Fruit fly (Drosophila melanogaster) whole organism, wandering third instar larva: Measurements from ENCODE around the gene CG14302.
A peak's percentile ranks its signal among the peaks of the same experiment; 100 is the strongest.

Source experiments
- Abd-B ChIP-seq: fragments of >200 bp; optimal IDR thresholded peaks from 2 replicates; lab custom pipeline; 2017; ENCODE audit warnings: missing biosample characterization, missing genetic modification characterization
- CG9705 ChIP-seq: fragments of 200-800 bp; sonication (Bioruptor generic); optimal IDR thresholded peaks from 2 replicates; lab custom pipeline; 2018; ENCODE audit warnings: missing biosample characterization, mild to moderate bottlenecking, missing genetic modification characterization
- CrebA ChIP-seq: fragments of 200-800 bp; sonication (Bioruptor generic); optimal IDR thresholded peaks from 2 replicates; lab custom pipeline; 2016; ENCODE audit warnings: missing biosample characterization, mild to moderate bottlenecking, missing genetic modification characterization, borderline replicate concordance
- Dfd ChIP-seq: fragments of >200 bp; optimal IDR thresholded peaks from 2 replicates; lab custom pipeline; 2017; ENCODE audit warnings: missing biosample characterization, missing genetic modification characterization
- Dif ChIP-seq: fragments of 200-275, 200-300 bp; sonication (Bioruptor generic); optimal IDR thresholded peaks from 2 replicates; lab custom pipeline; 2018; ENCODE audit warnings: missing biosample characterization, missing genetic modification characterization; ENCODE audit not compliant: partially characterized antibody
- GATAd ChIP-seq: sonication (Bioruptor generic); optimal IDR thresholded peaks from 2 replicates; lab custom pipeline; 2016; ENCODE audit warnings: missing biosample characterization, missing genetic modification characterization
- HLH106 ChIP-seq: fragments of 200-800 bp; optimal IDR thresholded peaks from 3 replicates; lab custom pipeline; 2019; ENCODE audit warnings: missing biosample characterization, mild to moderate bottlenecking, missing genetic modification characterization, moderate library complexity
- Hnf4 ChIP-seq: fragments of 200-800 bp; sonication (Bioruptor generic); optimal IDR thresholded peaks from 2 replicates; lab custom pipeline; 2016; ENCODE audit warnings: missing biosample characterization, mild to moderate bottlenecking, missing genetic modification characterization
- Hr78 ChIP-seq: fragments of >200 bp; optimal IDR thresholded peaks from 2 replicates; lab custom pipeline; 2017; ENCODE audit warnings: missing biosample characterization, missing genetic modification characterization
- Hr83 ChIP-seq: fragments of 200-300 bp; sonication (Bioruptor generic); optimal IDR thresholded peaks from 2 replicates; lab custom pipeline; 2016; ENCODE audit warnings: missing biosample characterization, mild to moderate bottlenecking, missing genetic modification characterization, moderate library complexity; ENCODE audit not compliant: poor library complexity, severe bottlenecking
- Jra ChIP-seq: sonication (Bioruptor generic); optimal IDR thresholded peaks from 2 replicates; lab custom pipeline; 2016; ENCODE audit warnings: missing biosample characterization, missing genetic modification characterization
- Mio ChIP-seq: sonication (Bioruptor generic); optimal IDR thresholded peaks from 2 replicates; lab custom pipeline; 2016; ENCODE audit warnings: missing biosample characterization, missing genetic modification characterization
- Myc ChIP-seq: fragments of >200 bp; optimal IDR thresholded peaks from 2 replicates; lab custom pipeline; 2017
- N ChIP-seq: fragments of >200 bp; optimal IDR thresholded peaks from 2 replicates; lab custom pipeline; 2018; ENCODE audit warnings: missing biosample characterization, missing external identifiers, missing genetic modification characterization
- OdsH ChIP-seq: fragments of 200-800 bp; sonication (Bioruptor generic); optimal IDR thresholded peaks from 2 replicates; lab custom pipeline; 2016; ENCODE audit warnings: missing biosample characterization, mild to moderate bottlenecking, missing genetic modification characterization
- Rel ChIP-seq, 2 experiments: fragments of 200-800 bp; sonication (Bioruptor generic) in 1 of 2; optimal IDR thresholded peaks; 2 replicates in 1 of 2; 3 replicates in 1 of 2; lab custom pipeline; 2016 to 2019; ENCODE audit warnings: mild to moderate bottlenecking in 2 of 2, missing biosample characterization in 2 of 2, missing genetic modification characterization in 2 of 2, moderate library complexity in 1 of 2
- Sp1 ChIP-seq: fragments of 200-800 bp; sonication (Bioruptor generic); optimal IDR thresholded peaks from 3 replicates; lab custom pipeline; 2019; ENCODE audit warnings: missing biosample characterization, mild to moderate bottlenecking, missing genetic modification characterization, moderate library complexity
- Vsx2 ChIP-seq: fragments of 200-300, 225-300 bp; sonication (Bioruptor generic); optimal IDR thresholded peaks from 2 replicates; lab custom pipeline; 2018; ENCODE audit warnings: missing biosample characterization, missing genetic modification characterization; ENCODE audit not compliant: partially characterized antibody
- br ChIP-seq: fragments of 200-800 bp; sonication (Bioruptor generic); optimal IDR thresholded peaks from 2 replicates; lab custom pipeline; 2016; ENCODE audit warnings: missing biosample characterization, missing genetic modification characterization
- brk ChIP-seq: fragments of 200-800 bp; sonication (Bioruptor generic); optimal IDR thresholded peaks from 2 replicates; lab custom pipeline; 2016; ENCODE audit warnings: missing biosample characterization, mild to moderate bottlenecking, missing genetic modification characterization
- dl ChIP-seq, 2 experiments: fragments of 175-275, 200-275 bp in 1 of 2; fragments of 200-275 bp in 1 of 2; sonication (Bioruptor generic); optimal IDR thresholded peaks; lab custom pipeline; 2018; ENCODE audit warnings: mild to moderate bottlenecking in 2 of 2, missing biosample characterization in 2 of 2, missing genetic modification characterization in 2 of 2, moderate library complexity in 2 of 2; ENCODE audit not compliant: partially characterized antibody in 2 of 2, insufficient read depth in 1 of 2
- dmrt93B ChIP-seq: fragments of 200-800 bp; sonication (Bioruptor generic); optimal IDR thresholded peaks from 2 replicates; lab custom pipeline; 2018; ENCODE audit warnings: missing biosample characterization, mild to moderate bottlenecking, missing genetic modification characterization
- dsf ChIP-seq: sonication (Bioruptor generic); optimal IDR thresholded peaks from 2 replicates; lab custom pipeline; 2016; ENCODE audit warnings: missing biosample characterization, missing genetic modification characterization, borderline replicate concordance
- ey ChIP-seq: fragments of 200-800 bp; sonication (Bioruptor generic); optimal IDR thresholded peaks from 2 replicates; lab custom pipeline; 2016; ENCODE audit warnings: missing biosample characterization, missing genetic modification characterization
- foxo ChIP-seq, 2 experiments: fragments of 200-800 bp; sonication (Bioruptor generic); optimal IDR thresholded peaks; 2 replicates in 1 of 2; 3 replicates in 1 of 2; lab custom pipeline; 2016 to 2017; ENCODE audit warnings: missing biosample characterization in 2 of 2, missing genetic modification characterization in 2 of 2
- fru ChIP-seq: fragments of 200-800 bp; sonication (Bioruptor generic); optimal IDR thresholded peaks from 3 replicates; lab custom pipeline; 2016; ENCODE audit warnings: missing biosample characterization, mild to moderate bottlenecking, missing genetic modification characterization
- h ChIP-seq: fragments of 200-800 bp; sonication (Bioruptor generic); optimal IDR thresholded peaks from 3 replicates; lab custom pipeline; 2016; ENCODE audit warnings: missing biosample characterization, mild to moderate bottlenecking, missing genetic modification characterization
- jim ChIP-seq: fragments of 175-275, 200-325 bp; sonication (Bioruptor generic); optimal IDR thresholded peaks from 2 replicates; lab custom pipeline; 2016; ENCODE audit warnings: missing biosample characterization, mild to moderate bottlenecking, missing genetic modification characterization
- lola ChIP-seq: fragments of >200 bp; optimal IDR thresholded peaks from 2 replicates; lab custom pipeline; 2017; ENCODE audit warnings: missing biosample characterization, missing genetic modification characterization
- pan ChIP-seq: fragments of >200 bp; optimal IDR thresholded peaks from 2 replicates; lab custom pipeline; 2017
- rgr ChIP-seq: fragments of 200-800 bp; sonication (Bioruptor generic); optimal IDR thresholded peaks from 3 replicates; lab custom pipeline; 2016; ENCODE audit warnings: missing biosample characterization, mild to moderate bottlenecking, missing genetic modification characterization
- sage ChIP-seq: fragments of 200-800 bp; sonication (Bioruptor generic); optimal IDR thresholded peaks from 2 replicates; lab custom pipeline; 2016; ENCODE audit warnings: missing biosample characterization, mild to moderate bottlenecking, missing genetic modification characterization
- sv ChIP-seq: fragments of 200-800 bp; sonication (Bioruptor generic); optimal IDR thresholded peaks from 3 replicates; lab custom pipeline; 2016; ENCODE audit warnings: missing biosample characterization, missing genetic modification characterization
- tai ChIP-seq: sonication (Bioruptor generic); optimal IDR thresholded peaks from 2 replicates; lab custom pipeline; 2016; ENCODE audit warnings: missing biosample characterization, missing genetic modification characterization
- usp ChIP-seq: fragments of >200 bp; optimal IDR thresholded peaks from 2 replicates; lab custom pipeline; 2017; ENCODE audit warnings: missing biosample characterization, missing genetic modification characterization
- woc ChIP-seq: sonication (Bioruptor generic); optimal IDR thresholded peaks from 2 replicates; lab custom pipeline; 2016; ENCODE audit warnings: missing biosample characterization, mild to moderate bottlenecking, missing genetic modification characterization

Gene CG14302

DNA sequence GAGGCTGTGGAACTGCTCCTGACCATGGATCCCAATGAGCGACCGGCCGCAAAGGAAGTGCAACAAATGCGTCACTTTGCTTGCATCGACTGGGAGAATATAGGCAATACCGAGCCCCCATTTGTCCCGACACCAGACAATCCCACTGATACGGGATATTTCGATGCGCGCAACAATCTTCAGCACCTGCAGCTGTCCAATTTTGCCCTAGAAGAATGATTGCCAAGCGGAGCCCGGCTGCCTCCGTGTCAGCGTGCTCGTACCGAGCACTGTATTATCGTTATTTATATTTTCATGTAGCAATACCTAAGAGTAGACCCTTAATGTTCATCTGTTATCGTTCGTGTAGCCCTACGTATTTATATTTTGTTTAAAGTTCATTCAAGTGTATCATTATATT lies 17.3 kb downstream of the CG14302 start:
- TF ChIP-seq woc (GFP tag; lab: Kevin White, UChicago) (no peak), Jra (no peak)

dm6 chr3R:18758548-18759257 lies 26.2 kb downstream of the CG14302 start, which contains the start of gene Epg5:
TSS of gene Epg5 (minus strand) at chr3R:18758873.
- TF ChIP-seq Hr83 (no peak), pan (lab: Kevin White, UChicago) (no peak), HLH106 (peak; percentile 81), foxo (GFP tag; optimal IDR thresholded peaks at IDR 0.05; lab: Kevin White, UChicago) (no peak), br (no peak), ey (GFP tag; lab: Kevin White, UChicago) (no peak), jim (GFP tag; lab: Kevin White, UChicago) (no peak), dmrt93B (no peak), OdsH (GFP tag; lab: Kevin White, UChicago) (peak; percentile 60), h (peak; percentile 84), GATAd (GFP tag; lab: Kevin White, UChicago) (peak; percentile 56), Hr78 (GFP tag; lab: Kevin White, UChicago) (no peak), lola (GFP tag; lab: Kevin White, UChicago) (no peak), sage (GFP tag; lab: Kevin White, UChicago) (no peak), usp (no peak), N (no peak), CrebA (GFP tag; lab: Kevin White, UChicago) (no peak), Abd-B (no peak), brk (no peak), sv (peak; percentile 77), Dfd (no peak), Mio (GFP tag; lab: Kevin White, UChicago) (no peak), fru (no peak), dsf (GFP tag; lab: Kevin White, UChicago) (peak; percentile 50), Jra (no peak), Dif (GFP tag; lab: Kevin White, UChicago) (no peak), rgr (GFP tag; lab: Kevin White, UChicago) (no peak), Sp1 (GFP tag; lab: Kevin White, UChicago) (no peak), Rel (GFP tag; optimal IDR thresholded peaks at IDR 0.05; lab: Kevin White, UChicago) (no peak), Rel (tag; optimal IDR thresholded peaks at IDR 0.05; lab: Kevin White, UChicago) (peak; percentile 83), dl (GFP tag; optimal IDR thresholded peaks at IDR 0.05; lab: Kevin White, UChicago; ENCODE audit: insufficient read depth in 1 of 2, partially characterized antibody in 2 of 2) (no peak), tai (no peak), Hnf4 (GFP tag; lab: Kevin White, UChicago) (no peak), Vsx2 (GFP tag; lab: Kevin White, UChicago) (no peak), CG9705 (GFP tag; lab: Kevin White, UChicago) (peak; percentile 57), Myc (lab: Kevin White, UChicago) (no peak)
- TF ChIP-seq, all 38 proteins: peak for 8
